Worm (Caenorhabditis elegans): ENCODE results near the gene C25F9.10.

- TF ChIP-seq hlh-26 (GFP tag; conservative IDR thresholded peaks at IDR 0.05) (no peak), ztf-18 (tag; optimal IDR thresholded peaks at IDR 0.05) (no peak), madf-3 (GFP tag; IDR thresholded peaks at IDR 0.05) (no peak), F49E8.2 (tag; optimal IDR thresholded peaks at IDR 0.05; ENCODE audit: insufficient read depth) (no peak), ekl-4 (GFP tag; IDR thresholded peaks at IDR 0.05) (no peak), somi-1 (GFP tag; optimal IDR thresholded peaks at IDR 0.05) (no peak), aptf-2 (GFP tag; conservative IDR thresholded peaks at IDR 0.05) (no peak)
Measured at ce11 chrV:19362568-19362967, 43.0 kb upstream of the C25F9.10 start, which contains the start of gene C14B4.2.
